Comparison of ENCODE assay signal across 5 fruit fly cellular contexts in the genomic region with DNA sequence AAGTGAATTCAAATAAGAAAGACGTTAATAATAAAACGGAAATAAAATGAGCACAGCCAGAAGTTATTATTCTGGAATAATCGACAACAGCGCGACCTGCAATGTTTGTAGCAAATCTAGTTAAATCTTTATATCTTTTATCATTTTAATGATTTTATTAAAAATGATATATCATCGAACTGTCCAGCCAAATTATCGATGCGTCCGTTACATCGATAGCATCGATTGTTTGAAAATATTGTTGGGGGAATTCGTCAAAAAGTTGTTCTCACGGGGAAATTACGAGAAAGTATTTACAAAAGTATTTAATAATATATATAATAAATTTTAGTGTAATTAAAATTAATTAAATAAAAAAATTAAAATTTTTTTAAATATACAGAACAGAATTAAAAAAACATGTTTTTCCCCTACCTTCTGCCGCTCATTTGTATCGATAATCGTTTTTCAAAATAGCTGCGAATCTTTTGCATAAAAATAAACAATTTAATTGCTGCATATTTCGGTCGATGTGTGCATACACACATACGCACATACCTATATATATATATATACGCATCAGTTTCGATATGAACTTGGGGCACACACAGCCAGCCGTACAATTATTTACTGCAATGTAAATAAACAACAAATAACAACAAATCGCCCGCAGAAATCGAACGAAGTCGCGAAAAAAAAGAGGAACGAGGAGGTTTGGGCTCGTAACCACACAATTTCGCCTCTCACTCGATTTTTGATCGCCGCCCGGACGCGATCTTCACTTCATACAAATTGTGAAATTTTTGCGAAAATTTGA.
TF ChIP-seq lines count a peak whose summit lies in the region.

CG32599 (plus strand) TSS at position 746 of the 796 bp plus-strand sequence.

- no peak for TF ChIP-seq CTCF in whole organism, embryonic (GFP tag; optimal IDR thresholded peaks at IDR 0.05; lab: Kevin White, UChicago)

TF ChIP-seq in whole organism, adult, 20 proteins besides CTCF, POLR2A, EP300 and RAD21:
- TF ChIP-seq CG7101 (tag; optimal IDR thresholded peaks at IDR 0.05; lab: Kevin White, UChicago) (peak; percentile 21), kay (GFP tag; lab: Kevin White, UChicago; ENCODE audit: borderline replicate concordance) (no peak), CG1620 (GFP tag; optimal IDR thresholded peaks at IDR 0.05; lab: Kevin White, UChicago) (no peak), Crg-1 (GFP tag; optimal IDR thresholded peaks at IDR 0.05; lab: Kevin White, UChicago) (no peak), CG14711 (tag; optimal IDR thresholded peaks at IDR 0.05; lab: Kevin White, UChicago) (peak; percentile 44)

TF ChIP-seq in whole organism, embryonic, 481 proteins besides CTCF, POLR2A, EP300 and RAD21 (continues in another document):
- TF ChIP-seq gsb-n (tag; optimal IDR thresholded peaks at IDR 0.05; lab: Kevin White, UChicago) (no peak), gt (GFP tag; IDR thresholded peaks at IDR 0.05; lab: Robert Waterston, UW) (no peak), CG9215 (GFP tag; IDR thresholded peaks at IDR 0.05; lab: Robert Waterston, UW) (no peak), CG31224 (GFP tag; IDR thresholded peaks at IDR 0.05; lab: Robert Waterston, UW) (no peak), al (GFP tag; IDR thresholded peaks at IDR 0.05; lab: Robert Waterston, UW) (peak; percentile 31; the same call in 1 of the 2 replicates), CG7745 (tag; optimal IDR thresholded peaks at IDR 0.05; lab: Kevin White, UChicago) (no peak), Nf-YB (GFP tag; optimal IDR thresholded peaks at IDR 0.05; lab: Kevin White, UChicago) (no peak), unc-4 (GFP tag; IDR thresholded peaks at IDR 0.05; lab: Robert Waterston, UW; ENCODE audit: partially characterized antibody) (peak; percentile 63), dm (GFP tag; optimal IDR thresholded peaks at IDR 0.05; lab: Kevin White, UChicago) (no peak), wdn (GFP tag; IDR thresholded peaks at IDR 0.05; lab: Robert Waterston, UW) (no peak), CG31388 (GFP tag; optimal IDR thresholded peaks at IDR 0.05; lab: Kevin White, UChicago) (no peak), CG9797 (GFP tag; optimal IDR thresholded peaks at IDR 0.05; lab: Kevin White, UChicago) (no peak), CG12299 (tag; optimal IDR thresholded peaks at IDR 0.05; lab: Kevin White, UChicago) (no peak), CG16815 (GFP tag; optimal IDR thresholded peaks at IDR 0.05; lab: Kevin White, UChicago) (no peak), ci (GFP tag; IDR thresholded peaks at IDR 0.05; lab: Robert Waterston, UW) (peak; percentile 19; the same call in 1 of the 3 replicates), sob (GFP tag; IDR thresholded peaks at IDR 0.05; lab: Robert Waterston, UW) (peak; percentile 53), Fer1 (GFP tag; optimal IDR thresholded peaks at IDR 0.05; lab: Kevin White, UChicago) (no peak), ash1 (GFP tag; optimal IDR thresholded peaks at IDR 0.05; lab: Kevin White, UChicago) (no peak), az2 (GFP tag; optimal IDR thresholded peaks at IDR 0.05; lab: Kevin White, UChicago) (peak; percentile 9)

TF ChIP-seq in whole organism, prepupa, 60 proteins besides CTCF, POLR2A, EP300 and RAD21 (continues in another document):
- TF ChIP-seq salr (GFP tag; optimal IDR thresholded peaks at IDR 0.05; lab: Kevin White, UChicago): no peak
- TF ChIP-seq CG6792 (GFP tag; optimal IDR thresholded peaks at IDR 0.05; lab: Kevin White, UChicago): peak; percentile 13
- TF ChIP-seq Hr38 (GFP tag; optimal IDR thresholded peaks at IDR 0.05; lab: Kevin White, UChicago): no peak
- TF ChIP-seq CG8632 (GFP tag; optimal IDR thresholded peaks at IDR 0.05; lab: Kevin White, UChicago): peak; percentile 19
- no peak for TF ChIP-seq CG4318 (GFP tag; optimal IDR thresholded peaks at IDR 0.05; lab: Kevin White, UChicago)
- no peak for TF ChIP-seq Hr4 (GFP tag; optimal IDR thresholded peaks at IDR 0.05; lab: Kevin White, UChicago)
- no peak for TF ChIP-seq ss (GFP tag; optimal IDR thresholded peaks at IDR 0.05; lab: Kevin White, UChicago)
- no peak for TF ChIP-seq dsx (GFP tag; optimal IDR thresholded peaks at IDR 0.05; lab: Kevin White, UChicago; ENCODE audit: poor library complexity, severe bottlenecking)
- no peak for TF ChIP-seq CG7368 (GFP tag; optimal IDR thresholded peaks at IDR 0.05; lab: Kevin White, UChicago)
- TF ChIP-seq esn (GFP tag; optimal IDR thresholded peaks at IDR 0.05; lab: Kevin White, UChicago): no peak
- no peak for TF ChIP-seq CG6276 (GFP tag; optimal IDR thresholded peaks at IDR 0.05; lab: Kevin White, UChicago)
- TF ChIP-seq CG3032 (tag; optimal IDR thresholded peaks at IDR 0.05; lab: Kevin White, UChicago): peak; percentile 23
- TF ChIP-seq achi (GFP tag; optimal IDR thresholded peaks at IDR 0.05; lab: Kevin White, UChicago): peak; percentile 15
- peak; percentile 62; the same call in 2 of the 3 replicates for TF ChIP-seq eg (GFP tag; IDR thresholded peaks at IDR 0.05; lab: Robert Waterston, UW)
- TF ChIP-seq Eip93F (GFP tag; optimal IDR thresholded peaks at IDR 0.05; lab: Kevin White, UChicago): peak; percentile 4
- TF ChIP-seq CG9139 (GFP tag; optimal IDR thresholded peaks at IDR 0.05; lab: Kevin White, UChicago): no peak
- no peak for TF ChIP-seq CG6808 (GFP tag; optimal IDR thresholded peaks at IDR 0.05; lab: Kevin White, UChicago)
- no peak for TF ChIP-seq CG15336 (GFP tag; IDR thresholded peaks at IDR 0.05; lab: Robert Waterston, UW)
- no peak for TF ChIP-seq vri (GFP tag; optimal IDR thresholded peaks at IDR 0.05; lab: Kevin White, UChicago)
- TF ChIP-seq CG31627 (GFP tag; optimal IDR thresholded peaks at IDR 0.05; lab: Kevin White, UChicago): no peak

TF ChIP-seq in whole organism, pupa, 21 proteins besides CTCF, POLR2A, EP300 and RAD21:
- TF ChIP-seq CG4496 (GFP tag; IDR thresholded peaks at IDR 0.05; lab: Robert Waterston, UW) (0 out of 3 replicates have a peak, but pooled peaks have one; percentile 17), Ets98B (GFP tag; IDR thresholded peaks at IDR 0.05; lab: Robert Waterston, UW) (peak; percentile 24), CG32121 (GFP tag; IDR thresholded peaks at IDR 0.05; lab: Robert Waterston, UW) (no peak), CG14655 (GFP tag; optimal IDR thresholded peaks at IDR 0.05; lab: Kevin White, UChicago) (no peak), CG8301 (tag; optimal IDR thresholded peaks at IDR 0.05; lab: Kevin White, UChicago) (no peak), CG12605 (GFP tag; IDR thresholded peaks at IDR 0.05; lab: Robert Waterston, UW) (no peak), gl (tag; optimal IDR thresholded peaks at IDR 0.05; lab: Kevin White, UChicago) (no peak), CG15710 (tag; optimal IDR thresholded peaks at IDR 0.05; lab: Kevin White, UChicago) (peak; percentile 25), CG9948 (tag; optimal IDR thresholded peaks at IDR 0.05; lab: Kevin White, UChicago) (peak; percentile 10)

TF ChIP-seq in whole organism, wandering third instar larva, 38 proteins besides CTCF, POLR2A, EP300 and RAD21:
- TF ChIP-seq HLH106 (tag; optimal IDR thresholded peaks at IDR 0.05; lab: Kevin White, UChicago) (peak; percentile 29), ey (GFP tag; optimal IDR thresholded peaks at IDR 0.05; lab: Kevin White, UChicago) (no peak), foxo (GFP tag; optimal IDR thresholded peaks at IDR 0.05; lab: Kevin White, UChicago) (peak in 1 of 2 experiments; percentile 29), Rel (GFP tag; optimal IDR thresholded peaks at IDR 0.05; lab: Kevin White, UChicago) (no peak), Rel (tag; optimal IDR thresholded peaks at IDR 0.05; lab: Kevin White, UChicago) (peak; percentile 54), rgr (GFP tag; optimal IDR thresholded peaks at IDR 0.05; lab: Kevin White, UChicago) (peak; percentile 12)
